Worm (Caenorhabditis elegans): ENCODE data around the gene irld-12.
"Not testable (repeated sequence)": the region's sequence is repeated elsewhere in the genome, so short reads cannot be mapped to it uniquely, and the experiment has no call there.

The irld-12 gene

ce11 chrV:2979978-2980377 is 41.2 kb downstream of the irld-12 start, which contains the start of gene srw-118:
Gene srw-118 (minus strand): TSS chrV:2980078.
- no peak for TF ChIP-seq cey-2 (tag; optimal IDR thresholded peaks at IDR 0.05; ENCODE audit: borderline replicate concordance, insufficient read depth)
- TF ChIP-seq aha-1 (tag) = peak; percentile 28
- no peak for TF ChIP-seq mxl-3 (GFP tag; optimal IDR thresholded peaks at IDR 0.05)

ce11 chrV:2976287-2976686 is 44.9 kb downstream of the irld-12 start, which contains the start of gene srw-124:
Gene srw-124 (plus strand): TSS chrV:2976587.
- TF ChIP-seq lsy-2 (tag; optimal IDR thresholded peaks at IDR 0.05) = no peak
- no peak for TF ChIP-seq nhr-25 (tag; optimal IDR thresholded peaks at IDR 0.05; ENCODE audit: borderline replicate concordance, insufficient read depth)
- no peak for TF ChIP-seq mes-2 (tag; optimal IDR thresholded peaks at IDR 0.05; ENCODE audit: poor library complexity, severe bottlenecking)
- TF ChIP-seq nhr-102 (tag; optimal IDR thresholded peaks at IDR 0.05) = no peak
- TF ChIP-seq saeg-2 (GFP tag; IDR thresholded peaks at IDR 0.05) = no peak
- no peak for TF ChIP-seq unc-39 (tag; optimal IDR thresholded peaks at IDR 0.05)
- TF ChIP-seq ceh-82 (tag; optimal IDR thresholded peaks at IDR 0.05) = no peak
- TF ChIP-seq nhr-42 (GFP tag; IDR thresholded peaks at IDR 0.05) = no peak
- TF ChIP-seq tra-1 (GFP tag; IDR thresholded peaks at IDR 0.05) = no peak

- not testable (repeated sequence) for TF ChIP-seq daf-12 (tag; optimal IDR thresholded peaks at IDR 0.05); ztf-7 (tag; optimal IDR thresholded peaks at IDR 0.05); php-3 (GFP tag; IDR thresholded peaks at IDR 0.05)
These were observed 45.9 kb downstream of the irld-12 start, which contains the start of gene srw-123 for ce11 chrV:2975285-2975684. Gene srw-123 (minus strand): TSS chrV:2975385.

ce11 chrV:2971307-2971999 is 49.8 kb downstream of the irld-12 start, which contains the start of gene srw-129:
Gene srw-129 (plus strand): TSS chrV:2971949.
- TF ChIP-seq aha-1 (tag) = peak; percentile 91
- no peak for TF ChIP-seq R02D3.7 (tag; optimal IDR thresholded peaks at IDR 0.05)
- TF ChIP-seq snpc-1.2 (GFP tag; IDR thresholded peaks at IDR 0.05) = 0 out of 2 replicates have a peak, but pooled peaks have one; percentile 19
- TF ChIP-seq Y48G9A.11 (GFP tag; IDR thresholded peaks at IDR 0.05) = 0 out of 2 replicates have a peak, but pooled peaks have one; percentile 54
